Worm (Caenorhabditis elegans): ENCODE results near the gene acl-5.

DNA sequence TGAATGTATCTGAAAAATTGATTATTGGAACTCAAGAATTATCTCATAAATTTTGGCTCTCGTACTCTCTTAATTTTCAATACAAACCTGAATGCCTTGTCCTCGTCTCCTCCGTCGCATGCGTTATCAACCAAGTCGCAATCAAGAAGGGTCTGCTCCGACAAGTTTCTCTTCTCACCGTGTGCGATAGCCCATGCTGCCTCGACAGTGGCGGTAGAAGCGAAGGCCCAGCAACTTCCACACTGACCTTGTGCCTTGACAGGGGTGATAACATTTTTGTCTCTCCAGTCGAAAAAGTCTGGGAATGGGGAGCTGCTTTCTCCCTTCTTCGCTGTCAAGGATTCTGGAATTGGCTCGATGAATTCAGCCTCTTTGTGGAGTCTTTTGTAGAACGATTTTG, 12.8 kb upstream of the acl-5 start:
- TF ChIP-seq tab-1 (GFP tag; IDR thresholded peaks at IDR 0.05) = no peak
- no peak for TF ChIP-seq ref-1 (GFP tag; conservative IDR thresholded peaks at IDR 0.05)
- TF ChIP-seq T22C8.4 (GFP tag; IDR thresholded peaks at IDR 0.05) = no peak
- no peak for TF ChIP-seq ztf-29 (GFP tag; IDR thresholded peaks at IDR 0.05)
- TF ChIP-seq ztf-23 (GFP tag; IDR thresholded peaks at IDR 0.05) = no peak
- no peak for TF ChIP-seq cog-1 (tag; optimal IDR thresholded peaks at IDR 0.05)
- no peak for TF ChIP-seq med-1 (GFP tag; optimal IDR thresholded peaks at IDR 0.05; ENCODE audit: insufficient read depth)
- no peak for TF ChIP-seq flt-1 (GFP tag; IDR thresholded peaks at IDR 0.05)
- TF ChIP-seq klf-2 (GFP tag; conservative IDR thresholded peaks at IDR 0.05) = no peak
